Worm (Caenorhabditis elegans) whole organism, early embryonic: Measurements from ENCODE around the gene ZK643.2.

Experiments used
- B0310.2 ChIP-seq: sonication (generic microtip); optimal IDR thresholded peaks from 2 replicates; lab custom pipeline; 2016; ENCODE audit warnings: mild to moderate bottlenecking, missing genetic modification characterization, missing compliant biosample characterization
- F13C5.2 ChIP-seq: sonication (generic microtip); optimal IDR thresholded peaks from 2 replicates; lab custom pipeline; 2017; ENCODE audit warnings: mild to moderate bottlenecking, missing genetic modification characterization, inconsistent platforms, missing compliant biosample characterization
- aly-1 ChIP-seq: sonication (generic microtip); optimal IDR thresholded peaks from 2 replicates; lab custom pipeline; 2016; ENCODE audit warnings: missing genetic modification characterization, missing compliant biosample characterization
- ama-1 ChIP-seq: fragments of 150-350 bp; optimal IDR thresholded peaks from 2 replicates; lab custom pipeline; 2014
- ceh-36 ChIP-seq: sonication (generic microtip); optimal IDR thresholded peaks from 2 replicates; lab custom pipeline; 2016; ENCODE audit warnings: missing genetic modification characterization, inconsistent platforms, missing compliant biosample characterization
- ets-7 ChIP-seq: sonication (generic microtip); optimal IDR thresholded peaks from 2 replicates; lab custom pipeline; 2016; ENCODE audit warnings: missing genotype, missing genetic modification characterization, missing compliant biosample characterization
- flt-1 ChIP-seq: fragments of 200-800 bp; sonication (Bioruptor generic); IDR thresholded peaks from 2 replicates; pipeline ENCODE4 v1.3.6; 2022; ENCODE audit warnings: missing genetic modification characterization, missing compliant biosample characterization
- hmbx-1 ChIP-seq: sonication (generic microtip); optimal IDR thresholded peaks from 2 replicates; lab custom pipeline; 2016; ENCODE audit warnings: mild to moderate bottlenecking, missing genetic modification characterization, missing compliant biosample characterization
- hnd-1 ChIP-seq: sonication (generic microtip); optimal IDR thresholded peaks from 2 replicates; lab custom pipeline; 2016; ENCODE audit warnings: missing genetic modification characterization, missing compliant biosample characterization
- pes-1 ChIP-seq: fragments of 200-800 bp; sonication (Bioruptor generic); IDR thresholded peaks from 2 replicates; pipeline ENCODE4 v1.3.6; 2022; ENCODE audit warnings: missing genetic modification reagents, missing genetic modification characterization, missing compliant biosample characterization
- sea-1 ChIP-seq: fragments of 200-800 bp; sonication (Bioruptor generic); conservative IDR thresholded peaks from 2 replicates; pipeline ENCODE4 v1.3.6; 2022; ENCODE audit warnings: missing genetic modification characterization, missing compliant biosample characterization
- tbx-11 ChIP-seq: fragments of 200-800 bp; sonication (Bioruptor generic); IDR thresholded peaks from 2 replicates; pipeline ENCODE4 v1.3.6; 2022; ENCODE audit warnings: missing genetic modification characterization, missing compliant biosample characterization
- tra-4 ChIP-seq: sonication (generic microtip); optimal IDR thresholded peaks from 2 replicates; lab custom pipeline; 2017; ENCODE audit warnings: missing genetic modification characterization, missing compliant biosample characterization

DNA sequence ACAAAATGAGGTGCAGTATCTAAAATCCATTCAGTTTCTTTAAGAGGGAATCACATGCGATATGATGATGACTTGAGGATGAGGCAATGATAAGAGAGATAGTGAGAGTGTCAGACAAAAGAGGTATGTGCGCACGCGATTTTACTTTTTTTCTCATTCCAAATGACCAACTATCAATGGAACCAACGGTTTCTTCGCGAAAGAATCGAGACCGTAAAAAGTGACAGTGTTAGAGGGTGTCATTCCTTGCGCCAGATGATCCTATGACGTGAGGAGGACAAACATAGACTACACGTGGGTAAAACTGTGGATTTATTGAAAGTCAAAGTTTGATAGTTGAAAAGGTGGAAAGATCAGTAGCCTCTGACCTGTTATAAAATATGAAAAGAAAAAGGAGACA lies 27.5 kb downstream of the ZK643.2 start:
- TF ChIP-seq ama-1 (lab: Kevin White, UChicago) (no peak), B0310.2 (no peak), flt-1 (GFP tag; lab: Robert Waterston, UW) (no peak), ets-7 (tag; lab: Kevin White, UChicago) (no peak), hmbx-1 (tag; lab: Kevin White, UChicago) (no peak), tbx-11 (no peak), F13C5.2 (no peak), ceh-36 (tag; lab: Kevin White, UChicago) (no peak), pes-1 (no peak), sea-1 (GFP tag; lab: Robert Waterston, UW) (no peak), hnd-1 (no peak), tra-4 (tag; lab: Kevin White, UChicago) (no peak), aly-1 (tag; lab: Kevin White, UChicago) (no peak)
